Worm (Caenorhabditis elegans) whole organism, mixed stage, embryonic: Measurements from ENCODE around the gene osm-5.

ENCODE experiments used
- M03D4.4 ChIP-seq: sonication (generic microtip); optimal IDR thresholded peaks from 2 replicates; lab custom pipeline; 2017; ENCODE audit warnings: mild to moderate bottlenecking, missing genetic modification characterization, missing compliant biosample characterization
- bed-3 ChIP-seq: fragments of 200-800 bp; sonication (Bioruptor generic); optimal IDR thresholded peaks from 3 replicates; lab custom pipeline; 2018; ENCODE audit warnings: mild to moderate bottlenecking, missing genetic modification characterization, moderate library complexity, missing compliant biosample characterization
- blmp-1 ChIP-seq: fragments of 150-350 bp; optimal IDR thresholded peaks from 2 replicates; lab custom pipeline; 2014; ENCODE audit warnings: missing biosample characterization, missing genetic modification characterization
- ceh-39 ChIP-seq: fragments of 150-350 bp; optimal IDR thresholded peaks from 2 replicates; lab custom pipeline; 2014; ENCODE audit warnings: missing biosample characterization, missing genetic modification characterization
- ceh-43 ChIP-seq: fragments of 200-800 bp; sonication (Bioruptor generic); optimal IDR thresholded peaks from 2 replicates; lab custom pipeline; 2018; ENCODE audit warnings: mild to moderate bottlenecking, missing genetic modification characterization, moderate library complexity, missing compliant biosample characterization
- ceh-83 ChIP-seq: fragments of 200-800 bp; sonication (Bioruptor generic); optimal IDR thresholded peaks from 2 replicates; lab custom pipeline; 2018; ENCODE audit warnings: mild to moderate bottlenecking, missing genetic modification characterization, missing compliant biosample characterization
- ces-1 ChIP-seq: fragments of 150-350 bp; optimal IDR thresholded peaks from 2 replicates; lab custom pipeline; 2014; ENCODE audit warnings: missing biosample characterization, missing genetic modification reagents, missing genetic modification characterization
- cnd-1 ChIP-seq: fragments of 200-800 bp; sonication (Bioruptor generic); optimal IDR thresholded peaks from 2 replicates; lab custom pipeline; 2018; ENCODE audit warnings: mild to moderate bottlenecking, missing genetic modification characterization, missing compliant biosample characterization
- elt-1 ChIP-seq: sonication (generic microtip); optimal IDR thresholded peaks from 2 replicates; lab custom pipeline; 2017; ENCODE audit warnings: missing genetic modification characterization, mild to moderate bottlenecking, missing compliant biosample characterization, antibody characterized with exemption, moderate library complexity, borderline replicate concordance; ENCODE audit not compliant: insufficient read depth
- elt-3 ChIP-seq: fragments of 150-350 bp; optimal IDR thresholded peaks from 2 replicates; lab custom pipeline; 2014; ENCODE audit warnings: missing biosample characterization, missing genetic modification characterization
- flh-1 ChIP-seq: fragments of 200-800 bp; sonication (Bioruptor generic); optimal IDR thresholded peaks from 2 replicates; lab custom pipeline; 2018; ENCODE audit warnings: mild to moderate bottlenecking, missing genetic modification characterization, moderate library complexity, missing compliant biosample characterization
- ham-2 ChIP-seq: fragments of 200-800 bp; sonication (Bioruptor generic); optimal IDR thresholded peaks from 2 replicates; lab custom pipeline; 2018; ENCODE audit warnings: mild to moderate bottlenecking, missing genetic modification characterization, missing compliant biosample characterization
- hlh-1 ChIP-seq: fragments of 150-350 bp; optimal IDR thresholded peaks from 2 replicates; lab custom pipeline; 2014; ENCODE audit warnings: missing biosample characterization, missing genetic modification reagents, missing genetic modification characterization
- lin-32 ChIP-seq: fragments of 200-800 bp; sonication (Bioruptor generic); optimal IDR thresholded peaks from 2 replicates; lab custom pipeline; 2018; ENCODE audit warnings: mild to moderate bottlenecking, missing genetic modification characterization, missing compliant biosample characterization
- lsy-2 ChIP-seq: fragments of 150-350 bp; optimal IDR thresholded peaks from 2 replicates; lab custom pipeline; 2014; ENCODE audit warnings: missing biosample characterization, missing genetic modification characterization
- mab-5 ChIP-seq: fragments of 150-350 bp; optimal IDR thresholded peaks from 2 replicates; lab custom pipeline; 2014; ENCODE audit warnings: missing biosample characterization, missing genetic modification characterization
- mep-1 ChIP-seq: fragments of 150-350 bp; optimal IDR thresholded peaks from 2 replicates; lab custom pipeline; 2017; ENCODE audit warnings: missing biosample characterization, missing genetic modification reagents, missing genetic modification characterization, inconsistent platforms
- mls-2 ChIP-seq: sonication (generic microtip); optimal IDR thresholded peaks from 2 replicates; lab custom pipeline; 2016; ENCODE audit warnings: mild to moderate bottlenecking, missing genetic modification characterization, moderate library complexity, missing compliant biosample characterization
- nhr-12 ChIP-seq: fragments of 150-350 bp; optimal IDR thresholded peaks from 2 replicates; lab custom pipeline; 2014; ENCODE audit warnings: missing biosample characterization, missing genetic modification characterization
- nhr-2 ChIP-seq: fragments of 150-350 bp; optimal IDR thresholded peaks from 2 replicates; lab custom pipeline; 2014; ENCODE audit warnings: missing biosample characterization, missing genetic modification characterization
- nhr-237 ChIP-seq: fragments of 150-350 bp; optimal IDR thresholded peaks from 2 replicates; lab custom pipeline; 2014; ENCODE audit warnings: missing biosample characterization, missing genetic modification characterization
- nhr-28 ChIP-seq: fragments of 150-350 bp; optimal IDR thresholded peaks from 2 replicates; lab custom pipeline; 2014; ENCODE audit warnings: missing biosample characterization, missing genetic modification characterization
- nhr-76 ChIP-seq: sonication (generic microtip); optimal IDR thresholded peaks from 2 replicates; lab custom pipeline; 2017; ENCODE audit warnings: missing biosample characterization, missing genetic modification characterization
- pha-4 ChIP-seq: fragments of 150-350 bp; optimal IDR thresholded peaks from 2 replicates; lab custom pipeline; 2018; ENCODE audit warnings: missing biosample characterization, missing genetic modification reagents, missing genetic modification characterization
- sem-2 ChIP-seq: fragments of 200-800 bp; sonication (Bioruptor generic); optimal IDR thresholded peaks from 2 replicates; lab custom pipeline; 2018; ENCODE audit warnings: mild to moderate bottlenecking, missing genetic modification characterization, missing compliant biosample characterization
- snpc-4 ChIP-seq: fragments of 150-350 bp; optimal IDR thresholded peaks from 2 replicates; lab custom pipeline; 2014; ENCODE audit warnings: missing biosample characterization, missing genetic modification characterization
- tbx-8 ChIP-seq: fragments of 200-800 bp; sonication (Bioruptor generic); optimal IDR thresholded peaks from 2 replicates; lab custom pipeline; 2018; ENCODE audit warnings: mild to moderate bottlenecking, missing genetic modification characterization, moderate library complexity, missing compliant biosample characterization
- unc-120 ChIP-seq: sonication (generic microtip); optimal IDR thresholded peaks from 2 replicates; lab custom pipeline; 2017; ENCODE audit warnings: missing genetic modification characterization, missing compliant biosample characterization; ENCODE audit not compliant: poor library complexity, severe bottlenecking
- unc-39 ChIP-seq: fragments of 150-350 bp; optimal IDR thresholded peaks from 2 replicates; lab custom pipeline; 2014; ENCODE audit warnings: missing biosample characterization, missing genetic modification characterization
- unc-62 ChIP-seq: fragments of 150-350 bp; optimal IDR thresholded peaks from 2 replicates; lab custom pipeline; 2014; ENCODE audit warnings: missing biosample characterization, missing genetic modification reagents, missing genetic modification characterization
- zip-8 ChIP-seq: fragments of 150-350 bp; optimal IDR thresholded peaks from 2 replicates; lab custom pipeline; 2014; ENCODE audit warnings: missing biosample characterization, missing genetic modification characterization
- ztf-11 ChIP-seq: fragments of 150-350 bp; optimal IDR thresholded peaks from 2 replicates; lab custom pipeline; 2014; ENCODE audit warnings: missing biosample characterization, missing genetic modification characterization

osm-5 gene

ce11 chrX:2999652-3000051 lies 15.6 kb downstream of the osm-5 start, which contains the start of gene Y41G9A.17:
Gene Y41G9A.17, minus strand, starts transcription at chrX:2999752.
- TF ChIP-seq unc-39 (tag; lab: Kevin White, UChicago) (no peak), mls-2 (tag; lab: Kevin White, UChicago) (no peak), sem-2 (GFP tag; lab: Kevin White, UChicago) (no peak), mep-1 (tag; lab: Kevin White, UChicago) (no peak), tbx-8 (no peak), hlh-1 (tag; lab: Kevin White, UChicago) (no peak), ceh-43 (GFP tag; lab: Kevin White, UChicago) (no peak), nhr-237 (tag; lab: Kevin White, UChicago) (no peak), flh-1 (GFP tag; lab: Kevin White, UChicago) (no peak), ceh-83 (GFP tag; lab: Kevin White, UChicago) (no peak), pha-4 (tag; lab: Kevin White, UChicago) (no peak), bed-3 (GFP tag; lab: Kevin White, UChicago) (no peak), M03D4.4 (tag; lab: Kevin White, UChicago) (no peak), nhr-12 (no peak)

DNA sequence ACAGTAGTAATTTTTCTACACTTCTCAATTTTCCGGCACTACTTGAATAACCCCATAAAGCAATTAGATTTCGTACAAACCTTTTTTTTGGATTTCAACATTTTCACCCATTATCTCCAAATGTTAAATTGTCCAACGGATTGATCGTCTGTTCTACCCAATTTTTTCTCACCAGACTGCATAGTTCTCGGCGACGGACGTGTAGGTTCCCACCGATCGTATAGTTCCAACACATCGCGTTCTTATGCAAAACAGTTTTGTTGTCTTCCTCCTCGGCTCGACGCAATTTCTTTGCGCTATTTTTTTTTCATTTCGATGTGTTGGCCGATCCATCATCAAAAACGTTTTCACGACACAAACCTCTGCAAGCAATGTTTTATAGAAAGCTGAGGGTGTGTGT lies 19.6 kb downstream of the osm-5 start, which contains the start of gene Y41G9A.6:
Gene Y41G9A.6, minus strand, starts transcription at position 101 of the 400 bp plus-strand sequence.
- no peak for TF ChIP-seq cnd-1 (tag; lab: Kevin White, UChicago)
- no peak for TF ChIP-seq sem-2 (GFP tag; lab: Kevin White, UChicago)
- TF ChIP-seq nhr-237 (tag; lab: Kevin White, UChicago) = no peak
- TF ChIP-seq nhr-2 = no peak
- no peak for TF ChIP-seq lsy-2 (tag; lab: Kevin White, UChicago)
- TF ChIP-seq ham-2 (GFP tag; lab: Kevin White, UChicago) = no peak
- no peak for TF ChIP-seq ceh-39 (tag; lab: Kevin White, UChicago)
- TF ChIP-seq lin-32 = no peak
- TF ChIP-seq nhr-76 = no peak
- no peak for TF ChIP-seq unc-39 (tag; lab: Kevin White, UChicago)
- no peak for TF ChIP-seq bed-3 (GFP tag; lab: Kevin White, UChicago)
- TF ChIP-seq blmp-1 (tag; lab: Kevin White, UChicago) = no peak
- no peak for TF ChIP-seq elt-3
- TF ChIP-seq pha-4 (tag; lab: Kevin White, UChicago) = no peak
- no peak for TF ChIP-seq flh-1 (GFP tag; lab: Kevin White, UChicago)
- TF ChIP-seq unc-120 (tag; lab: Kevin White, UChicago) = no peak
- TF ChIP-seq, all 35 proteins: peak for 0

DNA sequence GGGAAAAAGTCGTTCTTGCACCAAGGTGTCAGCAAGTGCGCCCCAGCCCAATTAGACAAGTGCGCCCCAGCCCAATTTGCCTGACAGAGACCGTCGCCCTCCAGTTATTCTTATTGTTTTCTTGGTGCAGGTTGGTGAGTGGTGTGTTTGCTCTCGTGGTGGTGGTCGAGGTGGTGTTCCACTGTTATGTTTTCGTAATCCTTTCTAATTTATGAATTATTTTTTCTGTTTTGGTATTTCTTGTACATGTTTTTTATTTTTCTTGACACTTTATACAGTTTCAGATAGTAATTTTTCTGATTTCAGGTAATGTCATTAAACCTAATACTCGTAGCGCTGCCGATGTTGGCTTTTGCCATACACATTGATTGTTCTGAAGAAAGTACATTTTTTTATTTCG lies 25.1 kb downstream of the osm-5 start, which contains the start of gene Y48D7A.1:
Gene Y48D7A.1, plus strand, starts transcription at position 301 of the 400 bp plus-strand sequence.
- no peak for TF ChIP-seq unc-39 (tag; lab: Kevin White, UChicago)
- TF ChIP-seq mls-2 (tag; lab: Kevin White, UChicago) = no peak
- no peak for TF ChIP-seq ceh-83 (GFP tag; lab: Kevin White, UChicago)
- no peak for TF ChIP-seq ces-1 (GFP tag; lab: Kevin White, UChicago)
- no peak for TF ChIP-seq cnd-1 (tag; lab: Kevin White, UChicago)
- TF ChIP-seq unc-62 = no peak
- TF ChIP-seq lsy-2 (tag; lab: Kevin White, UChicago) = no peak
- TF ChIP-seq elt-1 (tag; lab: Kevin White, UChicago) = no peak
- no peak for TF ChIP-seq unc-120 (tag; lab: Kevin White, UChicago)
- no peak for TF ChIP-seq hlh-1 (tag; lab: Kevin White, UChicago)
- no peak for TF ChIP-seq M03D4.4 (tag; lab: Kevin White, UChicago)
- no peak for TF ChIP-seq nhr-237 (tag; lab: Kevin White, UChicago)
- no peak for TF ChIP-seq nhr-28 (tag; lab: Kevin White, UChicago)
- TF ChIP-seq mab-5 (tag; lab: Kevin White, UChicago) = no peak
- no peak for TF ChIP-seq snpc-4
- TF ChIP-seq ztf-11 = no peak
- no peak for TF ChIP-seq flh-1 (GFP tag; lab: Kevin White, UChicago)
- TF ChIP-seq nhr-2 = no peak
- no peak for TF ChIP-seq ham-2 (GFP tag; lab: Kevin White, UChicago)

DNA sequence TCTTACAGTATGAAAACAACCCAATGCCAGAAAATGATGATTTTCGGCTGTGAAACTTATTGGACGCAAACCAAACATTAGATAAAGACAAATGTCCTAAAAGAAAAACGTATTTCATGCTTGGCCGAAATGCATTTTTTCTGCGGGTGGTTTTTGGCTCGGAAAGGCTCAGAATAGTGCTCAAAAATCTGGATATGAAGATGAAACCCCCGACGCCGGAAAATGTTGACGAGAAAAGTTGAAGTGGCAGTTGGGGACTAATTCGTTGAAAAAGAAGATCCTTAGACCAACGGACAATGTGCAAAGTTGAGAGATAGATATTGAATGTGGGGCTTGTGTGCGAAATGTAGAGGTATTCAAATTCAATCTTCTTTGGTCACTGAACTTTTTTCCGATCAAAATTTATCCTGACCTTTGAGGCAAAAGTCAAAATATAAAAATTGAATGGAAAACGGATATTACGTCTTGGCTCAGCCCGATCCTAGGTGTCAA lies 34.5 kb downstream of the osm-5 start, which contains the start of gene flp-18:
Gene flp-18, minus strand, starts transcription at position 51 of the 492 bp plus-strand sequence.
- TF ChIP-seq M03D4.4 (tag; lab: Kevin White, UChicago) = no peak
- TF ChIP-seq nhr-28 (tag; lab: Kevin White, UChicago) = no peak
- no peak for TF ChIP-seq unc-62
- no peak for TF ChIP-seq ceh-43 (GFP tag; lab: Kevin White, UChicago)
- no peak for TF ChIP-seq lsy-2 (tag; lab: Kevin White, UChicago)
- no peak for TF ChIP-seq nhr-2
- TF ChIP-seq elt-3 = no peak
- TF ChIP-seq blmp-1 (tag; lab: Kevin White, UChicago) = no peak
- no peak for TF ChIP-seq snpc-4
- TF ChIP-seq cnd-1 (tag; lab: Kevin White, UChicago) = no peak
- no peak for TF ChIP-seq flh-1 (GFP tag; lab: Kevin White, UChicago)
- TF ChIP-seq hlh-1 (tag; lab: Kevin White, UChicago) = no peak
- TF ChIP-seq ces-1 (GFP tag; lab: Kevin White, UChicago) = no peak
- TF ChIP-seq lin-32 = no peak
- TF ChIP-seq ztf-11 = no peak
- no peak for TF ChIP-seq ham-2 (GFP tag; lab: Kevin White, UChicago)
- no peak for TF ChIP-seq zip-8 (tag; lab: Kevin White, UChicago)
- TF ChIP-seq mls-2 (tag; lab: Kevin White, UChicago) = no peak
- no peak for TF ChIP-seq ceh-83 (GFP tag; lab: Kevin White, UChicago)
